Worm (Caenorhabditis elegans) whole organism, early embryonic: ENCODE data around the gene F23D12.7.

Experiments
- B0310.2 ChIP-seq: sonication (generic microtip); optimal IDR thresholded peaks from 2 replicates; lab custom pipeline; 2016; ENCODE audit warnings: mild to moderate bottlenecking, missing genetic modification characterization, missing compliant biosample characterization
- F13C5.2 ChIP-seq: sonication (generic microtip); optimal IDR thresholded peaks from 2 replicates; lab custom pipeline; 2017; ENCODE audit warnings: mild to moderate bottlenecking, missing genetic modification characterization, inconsistent platforms, missing compliant biosample characterization
- aly-1 ChIP-seq: sonication (generic microtip); optimal IDR thresholded peaks from 2 replicates; lab custom pipeline; 2016; ENCODE audit warnings: missing genetic modification characterization, missing compliant biosample characterization
- ama-1 ChIP-seq: fragments of 150-350 bp; optimal IDR thresholded peaks from 2 replicates; lab custom pipeline; 2014
- ceh-13 ChIP-seq: fragments of 200-800 bp; sonication (Bioruptor generic); optimal IDR thresholded peaks from 2 replicates; lab custom pipeline; 2018; ENCODE audit warnings: mild to moderate bottlenecking, missing genetic modification characterization, missing compliant biosample characterization
- ceh-36 ChIP-seq: sonication (generic microtip); optimal IDR thresholded peaks from 2 replicates; lab custom pipeline; 2016; ENCODE audit warnings: missing genetic modification characterization, inconsistent platforms, missing compliant biosample characterization
- ets-7 ChIP-seq: sonication (generic microtip); optimal IDR thresholded peaks from 2 replicates; lab custom pipeline; 2016; ENCODE audit warnings: missing genotype, missing genetic modification characterization, missing compliant biosample characterization
- flt-1 ChIP-seq: fragments of 200-800 bp; sonication (Bioruptor generic); IDR thresholded peaks from 2 replicates; pipeline ENCODE4 v1.3.6; 2022; ENCODE audit warnings: missing genetic modification characterization, missing compliant biosample characterization
- hmbx-1 ChIP-seq: sonication (generic microtip); optimal IDR thresholded peaks from 2 replicates; lab custom pipeline; 2016; ENCODE audit warnings: mild to moderate bottlenecking, missing genetic modification characterization, missing compliant biosample characterization
- hmg-4 ChIP-seq: fragments of 200-800 bp; sonication (Bioruptor generic); optimal IDR thresholded peaks from 2 replicates; lab custom pipeline; 2018; ENCODE audit warnings: mild to moderate bottlenecking, missing genetic modification characterization, missing compliant biosample characterization
- hnd-1 ChIP-seq: sonication (generic microtip); optimal IDR thresholded peaks from 2 replicates; lab custom pipeline; 2016; ENCODE audit warnings: missing genetic modification characterization, missing compliant biosample characterization
- pes-1 ChIP-seq: fragments of 200-800 bp; sonication (Bioruptor generic); IDR thresholded peaks from 2 replicates; pipeline ENCODE4 v1.3.6; 2022; ENCODE audit warnings: missing genetic modification reagents, missing genetic modification characterization, missing compliant biosample characterization
- scrt-1 ChIP-seq: fragments of 200-800 bp; sonication (Bioruptor generic); IDR thresholded peaks from 2 replicates; pipeline ENCODE4 v1.3.6; 2022; ENCODE audit warnings: missing genetic modification characterization, missing compliant biosample characterization
- sea-1 ChIP-seq: fragments of 200-800 bp; sonication (Bioruptor generic); conservative IDR thresholded peaks from 2 replicates; pipeline ENCODE4 v1.3.6; 2022; ENCODE audit warnings: missing genetic modification characterization, missing compliant biosample characterization
- tbx-11 ChIP-seq: fragments of 200-800 bp; sonication (Bioruptor generic); IDR thresholded peaks from 2 replicates; pipeline ENCODE4 v1.3.6; 2022; ENCODE audit warnings: missing genetic modification characterization, missing compliant biosample characterization
- tbx-37 ChIP-seq: fragments of 200-800 bp; sonication (Bioruptor generic); conservative IDR thresholded peaks from 2 replicates; pipeline ENCODE4 v1.3.6; 2022; ENCODE audit warnings: missing genetic modification reagents, missing genetic modification characterization, missing compliant biosample characterization
- tra-4 ChIP-seq: sonication (generic microtip); optimal IDR thresholded peaks from 2 replicates; lab custom pipeline; 2017; ENCODE audit warnings: missing genetic modification characterization, missing compliant biosample characterization

F23D12.7 gene

ce11 chrX:14430436-14430835 lies 23.2 kb downstream of the F23D12.7 start:
- TF ChIP-seq scrt-1 (no peak), ceh-13 (GFP tag; lab: Kevin White, UChicago) (no peak), ama-1 (lab: Kevin White, UChicago) (no peak), ets-7 (tag; lab: Kevin White, UChicago) (no peak), hnd-1 (tag; lab: Kevin White, UChicago) (no peak), tra-4 (no peak), pes-1 (GFP tag; lab: Robert Waterston, UW) (no peak), hmg-4 (no peak), F13C5.2 (tag; lab: Kevin White, UChicago) (no peak), ceh-36 (tag; lab: Kevin White, UChicago) (no peak)

- no peak for TF ChIP-seq tra-4
- no peak for TF ChIP-seq tbx-37 (GFP tag; lab: Robert Waterston, UW)
- TF ChIP-seq ets-7 (tag; lab: Kevin White, UChicago), result no peak
- TF ChIP-seq scrt-1, result no peak
- TF ChIP-seq flt-1 (GFP tag; lab: Robert Waterston, UW), result no peak
- TF ChIP-seq B0310.2 (tag; lab: Kevin White, UChicago), result no peak
- no peak for TF ChIP-seq ceh-13 (GFP tag; lab: Kevin White, UChicago)
- TF ChIP-seq hnd-1 (tag; lab: Kevin White, UChicago), result no peak
- TF ChIP-seq tbx-11 (GFP tag; lab: Robert Waterston, UW), result no peak
- TF ChIP-seq hmg-4, result no peak
- TF ChIP-seq F13C5.2 (tag; lab: Kevin White, UChicago), result no peak
- no peak for TF ChIP-seq ceh-36 (tag; lab: Kevin White, UChicago)
Measured at ce11 chrX:14428052-14428451, 25.6 kb downstream of the F23D12.7 start, which contains the start of gene F23D12.1. Gene F23D12.1 (minus strand): TSS chrX:14428152.

- TF ChIP-seq ama-1 (lab: Kevin White, UChicago), result no peak
- TF ChIP-seq F13C5.2 (tag; lab: Kevin White, UChicago), result no peak
- TF ChIP-seq ceh-13 (GFP tag; lab: Kevin White, UChicago), result no peak
- TF ChIP-seq sea-1, result no peak
- no peak for TF ChIP-seq ceh-36 (tag; lab: Kevin White, UChicago)
- no peak for TF ChIP-seq flt-1 (GFP tag; lab: Robert Waterston, UW)
- no peak for TF ChIP-seq B0310.2 (tag; lab: Kevin White, UChicago)
- no peak for TF ChIP-seq tra-4
- TF ChIP-seq hmbx-1 (tag; lab: Kevin White, UChicago), result no peak
- no peak for TF ChIP-seq scrt-1
- no peak for TF ChIP-seq tbx-37 (GFP tag; lab: Robert Waterston, UW)
- TF ChIP-seq hnd-1 (tag; lab: Kevin White, UChicago), result no peak
- TF ChIP-seq pes-1 (GFP tag; lab: Robert Waterston, UW), result no peak
- TF ChIP-seq tbx-11 (GFP tag; lab: Robert Waterston, UW), result no peak
- no peak for TF ChIP-seq ets-7 (tag; lab: Kevin White, UChicago)
- no peak for TF ChIP-seq hmg-4
- no peak for TF ChIP-seq aly-1 (tag; lab: Kevin White, UChicago)
Measured at ce11 chrX:14424673-14425072, 29.0 kb downstream of the F23D12.7 start, which contains the start of gene F23D12.11. Gene F23D12.11 (minus strand): TSS chrX:14424751.

- TF ChIP-seq ceh-36 (tag; lab: Kevin White, UChicago) (no peak), B0310.2 (tag; lab: Kevin White, UChicago) (no peak), F13C5.2 (tag; lab: Kevin White, UChicago) (no peak), ets-7 (tag; lab: Kevin White, UChicago) (no peak)
Measured at ce11 chrX:14424186-14424585, 29.4 kb downstream of the F23D12.7 start.

- TF ChIP-seq pes-1 (GFP tag; lab: Robert Waterston, UW) (no peak), flt-1 (GFP tag; lab: Robert Waterston, UW) (no peak), ceh-13 (GFP tag; lab: Kevin White, UChicago) (no peak), B0310.2 (tag; lab: Kevin White, UChicago) (no peak), ets-7 (tag; lab: Kevin White, UChicago) (no peak), tra-4 (no peak), ama-1 (lab: Kevin White, UChicago) (no peak), tbx-37 (GFP tag; lab: Robert Waterston, UW) (no peak), F13C5.2 (tag; lab: Kevin White, UChicago) (no peak), scrt-1 (no peak), ceh-36 (tag; lab: Kevin White, UChicago) (no peak), hmbx-1 (tag; lab: Kevin White, UChicago) (no peak), tbx-11 (GFP tag; lab: Robert Waterston, UW) (no peak), hmg-4 (no peak), aly-1 (tag; lab: Kevin White, UChicago) (no peak), hnd-1 (tag; lab: Kevin White, UChicago) (no peak), sea-1 (no peak)
Measured at ce11 chrX:14423105-14423504, 30.5 kb downstream of the F23D12.7 start, which contains the start of gene fipr-3. Gene fipr-3 (plus strand): TSS chrX:14423405.

ce11 chrX:14421529-14421982 lies 32.1 kb downstream of the F23D12.7 start, which contains the start of gene F23D12.2:
Gene F23D12.2 (minus strand): TSS chrX:14421579.
- TF ChIP-seq aly-1 (tag; lab: Kevin White, UChicago) (no peak), tra-4 (no peak)

ce11 chrX:14415641-14416040 lies 38.0 kb downstream of the F23D12.7 start, which contains the start of gene F23D12.10:
Gene F23D12.10 (minus strand): TSS chrX:14415741.
- TF ChIP-seq ets-7 (tag; lab: Kevin White, UChicago) (no peak), scrt-1 (no peak)

ce11 chrX:14412774-14413173 lies 40.9 kb downstream of the F23D12.7 start, which contains the start of gene fbxa-179:
Gene fbxa-179 (minus strand): TSS chrX:14412874.
- TF ChIP-seq F13C5.2 (tag; lab: Kevin White, UChicago), result no peak
